Worm (Caenorhabditis elegans) whole organism, L3 larva: ENCODE results near the gene K02D10.8.

ENCODE experiments used
- ZK546.5 ChIP-seq: sonication (generic microtip); optimal IDR thresholded peaks from 2 replicates; lab custom pipeline; 2017; ENCODE audit warnings: missing biosample characterization, missing genetic modification characterization
- aly-2 ChIP-seq: fragments of 150-350 bp; optimal IDR thresholded peaks from 2 replicates; lab custom pipeline; 2014; ENCODE audit warnings: missing biosample characterization, missing genetic modification characterization
- ama-1 ChIP-seq: fragments of 150-350 bp; optimal IDR thresholded peaks from 2 replicates; lab custom pipeline; 2018
- ceh-16 ChIP-seq: sonication (generic microtip); optimal IDR thresholded peaks from 2 replicates; lab custom pipeline; 2017; ENCODE audit warnings: missing biosample characterization, missing genetic modification characterization
- ceh-28 ChIP-seq: fragments of 150-350 bp; optimal IDR thresholded peaks from 2 replicates; lab custom pipeline; 2014; ENCODE audit warnings: missing biosample characterization, missing genetic modification reagents, missing genetic modification characterization
- daf-12 ChIP-seq: fragments of 150-350 bp; optimal IDR thresholded peaks from 2 replicates; lab custom pipeline; 2014; ENCODE audit warnings: missing biosample characterization, missing genetic modification reagents, missing genetic modification characterization
- egl-27 ChIP-seq: sonication (generic microtip); optimal IDR thresholded peaks from 4 replicates; lab custom pipeline; 2017; ENCODE audit warnings: missing biosample characterization, missing genetic modification reagents, missing genetic modification characterization
- egl-5 ChIP-seq: fragments of 150-350 bp; optimal IDR thresholded peaks from 2 replicates; lab custom pipeline; 2017; ENCODE audit warnings: missing biosample characterization, missing genetic modification reagents, missing genetic modification characterization, inconsistent platforms
- elt-1 ChIP-seq: fragments of 150-350 bp; optimal IDR thresholded peaks from 2 replicates; lab custom pipeline; 2014; ENCODE audit warnings: missing biosample characterization, missing genetic modification characterization
- elt-2 ChIP-seq: sonication (generic microtip); optimal IDR thresholded peaks from 2 replicates; lab custom pipeline; 2016; ENCODE audit warnings: missing genetic modification reagents, mild to moderate bottlenecking, missing genetic modification characterization, missing compliant biosample characterization
- fkh-10 ChIP-seq: sonication (generic microtip); optimal IDR thresholded peaks from 2 replicates; lab custom pipeline; 2017; ENCODE audit warnings: missing biosample characterization, missing genetic modification reagents, missing genetic modification characterization
- fkh-2 ChIP-seq: fragments of 150-350 bp; optimal IDR thresholded peaks from 2 replicates; lab custom pipeline; 2014; ENCODE audit warnings: missing biosample characterization, missing genetic modification reagents, missing genetic modification characterization
- fos-1 ChIP-seq: fragments of 150-350 bp; optimal IDR thresholded peaks from 2 replicates; lab custom pipeline; 2014; ENCODE audit warnings: missing biosample characterization, missing genetic modification characterization
- hmg-11 ChIP-seq: sonication (generic microtip); optimal IDR thresholded peaks from 2 replicates; lab custom pipeline; 2016; ENCODE audit warnings: missing genetic modification characterization, missing compliant biosample characterization
- jun-1 ChIP-seq: fragments of 150-350 bp; optimal IDR thresholded peaks from 2 replicates; lab custom pipeline; 2014; ENCODE audit warnings: missing biosample characterization, missing genetic modification reagents, missing genetic modification characterization
- lin-15B ChIP-seq: fragments of 150-350 bp; optimal IDR thresholded peaks from 2 replicates; lab custom pipeline; 2014; ENCODE audit warnings: missing biosample characterization, missing genetic modification characterization
- lin-39 ChIP-seq: fragments of 150-350 bp; optimal IDR thresholded peaks from 2 replicates; lab custom pipeline; 2018; ENCODE audit warnings: missing biosample characterization, missing genetic modification reagents, missing genetic modification characterization
- lsy-12 ChIP-seq: sonication (generic microtip); optimal IDR thresholded peaks from 2 replicates; lab custom pipeline; 2016; ENCODE audit warnings: mild to moderate bottlenecking, missing genetic modification characterization, missing compliant biosample characterization
- nfya-1 ChIP-seq: sonication (generic microtip); optimal IDR thresholded peaks from 2 replicates; lab custom pipeline; 2017; ENCODE audit warnings: missing genetic modification characterization, mild to moderate bottlenecking, missing compliant biosample characterization, antibody characterized with exemption, moderate library complexity; ENCODE audit not compliant: insufficient read depth
- nhr-23 ChIP-seq: fragments of 150-350 bp; optimal IDR thresholded peaks from 2 replicates; lab custom pipeline; 2014; ENCODE audit warnings: missing biosample characterization, missing genetic modification reagents, missing genetic modification characterization
- nhr-237 ChIP-seq: fragments of 150-350 bp; optimal IDR thresholded peaks from 2 replicates; lab custom pipeline; 2014; ENCODE audit warnings: missing biosample characterization, missing genetic modification characterization
- nhr-25 ChIP-seq: sonication (generic microtip); optimal IDR thresholded peaks from 2 replicates; lab custom pipeline; 2017; ENCODE audit warnings: missing biosample characterization, missing genetic modification characterization
- nhr-28 ChIP-seq: fragments of 150-350 bp; optimal IDR thresholded peaks from 2 replicates; lab custom pipeline; 2014; ENCODE audit warnings: missing biosample characterization, missing genetic modification characterization
- nhr-43 ChIP-seq: sonication (generic microtip); optimal IDR thresholded peaks from 2 replicates; lab custom pipeline; 2016; ENCODE audit warnings: mild to moderate bottlenecking, missing genetic modification characterization, missing compliant biosample characterization; ENCODE audit not compliant: poor library complexity, severe bottlenecking
- nhr-67 ChIP-seq: fragments of 150-350 bp; optimal IDR thresholded peaks from 2 replicates; lab custom pipeline; 2014; ENCODE audit warnings: missing biosample characterization, missing genetic modification characterization
- nhr-76 ChIP-seq: fragments of 150-350 bp; sonication (generic microtip); optimal IDR thresholded peaks from 5 replicates; lab custom pipeline; 2014; ENCODE audit warnings: missing biosample characterization, missing genetic modification characterization
- nhr-77 ChIP-seq: fragments of 150-350 bp; optimal IDR thresholded peaks from 2 replicates; lab custom pipeline; 2014; ENCODE audit warnings: missing biosample characterization, missing genetic modification characterization
- pha-4 ChIP-seq: fragments of 150-350 bp; optimal IDR thresholded peaks from 2 replicates; lab custom pipeline; 2014; ENCODE audit warnings: missing biosample characterization, missing genetic modification reagents, missing genetic modification characterization
- pqm-1 ChIP-seq: fragments of 150-350 bp; optimal IDR thresholded peaks from 2 replicates; lab custom pipeline; 2017; ENCODE audit warnings: missing biosample characterization, missing genetic modification characterization, inconsistent platforms
- snpc-4 ChIP-seq: fragments of 150-350 bp; optimal IDR thresholded peaks from 2 replicates; lab custom pipeline; 2014; ENCODE audit warnings: missing biosample characterization, missing genetic modification characterization
- tbx-2 ChIP-seq: sonication (generic microtip); optimal IDR thresholded peaks from 2 replicates; lab custom pipeline; 2016; ENCODE audit warnings: mild to moderate bottlenecking, missing genetic modification characterization, missing compliant biosample characterization
- unc-39 ChIP-seq: sonication (generic microtip); optimal IDR thresholded peaks from 4 replicates; lab custom pipeline; 2017; ENCODE audit warnings: missing biosample characterization, missing genetic modification characterization
- unc-62 ChIP-seq: fragments of 150-350 bp; sonication (generic microtip); optimal IDR thresholded peaks from 4 replicates; lab custom pipeline; 2014; ENCODE audit warnings: missing biosample characterization, missing genetic modification reagents, missing genetic modification characterization
- ztf-11 ChIP-seq: fragments of 150-350 bp; optimal IDR thresholded peaks from 2 replicates; lab custom pipeline; 2014; ENCODE audit warnings: missing biosample characterization, missing genetic modification characterization
- ztf-4 ChIP-seq: fragments of 150-350 bp; optimal IDR thresholded peaks from 2 replicates; lab custom pipeline; 2014; ENCODE audit warnings: missing biosample characterization, missing genetic modification characterization

K02D10.8 gene

ce11 chrIII:8743796-8744404 is 42.3 kb upstream of the K02D10.8 start, which contains the start of gene ZK370.6:
Gene ZK370.6 (minus strand): TSS chrIII:8743846.
- no peak for TF ChIP-seq lin-39 (tag; lab: Kevin White, UChicago)
- no peak for TF ChIP-seq egl-27 (tag; lab: Kevin White, UChicago)
- TF ChIP-seq elt-2 (tag; lab: Kevin White, UChicago): no peak
- no peak for TF ChIP-seq unc-62 (GFP tag; lab: Kevin White, UChicago)
- no peak for TF ChIP-seq ama-1 (lab: Kevin White, UChicago)
- TF ChIP-seq nfya-1 (tag; lab: Kevin White, UChicago): no peak
- no peak for TF ChIP-seq jun-1 (tag; lab: Kevin White, UChicago)
- no peak for TF ChIP-seq ceh-28 (tag; lab: Kevin White, UChicago)
- no peak for TF ChIP-seq nhr-28 (tag; lab: Kevin White, UChicago)
- no peak for TF ChIP-seq ceh-16
- no peak for TF ChIP-seq nhr-25 (tag; lab: Kevin White, UChicago)
- no peak for TF ChIP-seq snpc-4 (tag; lab: Kevin White, UChicago)
- no peak for TF ChIP-seq lin-15B (tag; lab: Kevin White, UChicago)
- TF ChIP-seq tbx-2 (tag; lab: Kevin White, UChicago): no peak
- no peak for TF ChIP-seq nhr-76
- TF ChIP-seq ztf-11 (tag; lab: Kevin White, UChicago): no peak
- TF ChIP-seq pha-4: no peak
- no peak for TF ChIP-seq egl-5 (tag; lab: Kevin White, UChicago)
- no peak for TF ChIP-seq unc-39 (tag; lab: Kevin White, UChicago)

ce11 chrIII:8744765-8745164 is 41.4 kb upstream of the K02D10.8 start:
- TF ChIP-seq elt-1: no peak
- peak; percentile 79 for TF ChIP-seq fkh-10 (GFP tag; lab: Kevin White, UChicago)

- no peak for TF ChIP-seq nhr-76
- TF ChIP-seq hmg-11 (tag; lab: Kevin White, UChicago): no peak
- no peak for TF ChIP-seq nhr-43
- TF ChIP-seq snpc-4 (tag; lab: Kevin White, UChicago): no peak
- no peak for TF ChIP-seq nhr-25 (tag; lab: Kevin White, UChicago)
- no peak for TF ChIP-seq fkh-2 (tag; lab: Kevin White, UChicago)
- no peak for TF ChIP-seq aly-2 (tag; lab: Kevin White, UChicago)
Measured at ce11 chrIII:8745214-8745613, 41.0 kb upstream of the K02D10.8 start.

ce11 chrIII:8748620-8749019 is 37.6 kb upstream of the K02D10.8 start:
- peak; percentile 96 for TF ChIP-seq elt-2 (tag; lab: Kevin White, UChicago)
- TF ChIP-seq fkh-10 (GFP tag; lab: Kevin White, UChicago): no peak
- no peak for TF ChIP-seq nhr-67 (tag; lab: Kevin White, UChicago)
- no peak for TF ChIP-seq elt-1
- peak; percentile 81 for TF ChIP-seq pha-4
- TF ChIP-seq unc-39 (tag; lab: Kevin White, UChicago): no peak
- TF ChIP-seq pqm-1 (tag; lab: Kevin White, UChicago): peak; percentile 96
- TF ChIP-seq ZK546.5: no peak
- no peak for TF ChIP-seq nhr-77 (tag; lab: Kevin White, UChicago)
- no peak for TF ChIP-seq lsy-12 (tag; lab: Kevin White, UChicago)
- no peak for TF ChIP-seq ztf-11 (tag; lab: Kevin White, UChicago)
- TF ChIP-seq ztf-4 (tag; lab: Kevin White, UChicago): no peak
- no peak for TF ChIP-seq nhr-237 (tag; lab: Kevin White, UChicago)
- no peak for TF ChIP-seq nhr-25 (tag; lab: Kevin White, UChicago)
- no peak for TF ChIP-seq ama-1 (lab: Kevin White, UChicago)
- TF ChIP-seq jun-1 (tag; lab: Kevin White, UChicago): peak; percentile 69
- TF ChIP-seq fos-1: no peak

ce11 chrIII:8749487-8749886 is 36.7 kb upstream of the K02D10.8 start, which contains the start of gene sma-2:
Gene sma-2 (plus strand): TSS chrIII:8749680.
- TF ChIP-seq lsy-12 (tag; lab: Kevin White, UChicago): peak; percentile 53
- no peak for TF ChIP-seq egl-5 (tag; lab: Kevin White, UChicago)
- TF ChIP-seq jun-1 (tag; lab: Kevin White, UChicago): peak; percentile 57
- peak; percentile 22 for TF ChIP-seq nfya-1 (tag; lab: Kevin White, UChicago)
- TF ChIP-seq lin-15B (tag; lab: Kevin White, UChicago): peak; percentile 18
- TF ChIP-seq nhr-23 (tag; lab: Kevin White, UChicago): peak; percentile 64
- TF ChIP-seq pqm-1 (tag; lab: Kevin White, UChicago): peak; percentile 94
- no peak for TF ChIP-seq daf-12 (tag; lab: Kevin White, UChicago)
- TF ChIP-seq hmg-11 (tag; lab: Kevin White, UChicago): peak; percentile 48
- peak; percentile 41 for TF ChIP-seq nhr-43
- no peak for TF ChIP-seq fkh-2 (tag; lab: Kevin White, UChicago)
- peak; percentile 95 for TF ChIP-seq elt-2 (tag; lab: Kevin White, UChicago)
- TF ChIP-seq nhr-25 (tag; lab: Kevin White, UChicago): peak; percentile 89
- no peak for TF ChIP-seq fos-1
- TF ChIP-seq pha-4: peak; percentile 89
- TF ChIP-seq ceh-28 (tag; lab: Kevin White, UChicago): peak; percentile 35
- TF ChIP-seq egl-27 (tag; lab: Kevin White, UChicago): peak; percentile 80
